Worm (Caenorhabditis elegans): ENCODE measurements around the gene clec-84.
A peak's percentile ranks its signal among the peaks of the same experiment; 100 is the strongest.

clec-84 gene

DNA sequence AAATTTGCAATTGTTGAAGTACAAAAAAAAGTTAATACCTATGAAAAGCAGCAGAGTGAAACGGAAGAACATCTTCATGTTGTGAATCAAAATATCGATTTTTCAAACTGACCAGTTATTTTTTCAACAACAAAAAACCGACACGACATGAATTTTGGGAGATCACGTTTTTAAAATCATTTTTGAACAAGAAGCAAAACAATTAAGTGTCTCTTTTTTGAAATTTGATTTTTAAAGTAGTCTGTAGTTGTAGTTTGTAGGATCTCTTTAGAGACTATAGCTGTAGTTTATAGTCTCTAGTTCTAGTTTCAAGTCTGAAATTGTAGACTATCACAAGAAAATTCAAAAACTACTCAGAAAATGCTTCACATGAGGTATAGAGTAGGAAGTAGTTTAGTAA is 1.6 kb downstream of the clec-84 start, which contains the start of gene Y54G2A.15:
Gene Y54G2A.15, minus strand, starts transcription at position 101 of the 400 bp plus-strand sequence.
- TF ChIP-seq ces-1 (GFP tag; optimal IDR thresholded peaks at IDR 0.05) (no peak), D1046.2 (GFP tag; IDR thresholded peaks at IDR 0.05) (no peak), egl-43 (GFP tag; IDR thresholded peaks at IDR 0.05) (no peak), mxl-3 (GFP tag; optimal IDR thresholded peaks at IDR 0.05) (no peak), nhr-48 (tag; optimal IDR thresholded peaks at IDR 0.05) (no peak), Y105C5A.15 (GFP tag; IDR thresholded peaks at IDR 0.05) (no peak), ceh-62 (tag; optimal IDR thresholded peaks at IDR 0.05) (no peak), ceh-82 (tag; optimal IDR thresholded peaks at IDR 0.05) (no peak), ceh-20 (GFP tag; IDR thresholded peaks at IDR 0.05) (no peak), R02D3.7 (tag; optimal IDR thresholded peaks at IDR 0.05) (no peak), unc-130 (GFP tag; optimal IDR thresholded peaks at IDR 0.05) (no peak), nhr-42 (GFP tag; IDR thresholded peaks at IDR 0.05) (no peak), set-16 (GFP tag; IDR thresholded peaks at IDR 0.05) (no peak), sdz-12 (GFP tag; optimal IDR thresholded peaks at IDR 0.05) (no peak), gei-8 (GFP tag; optimal IDR thresholded peaks at IDR 0.05) (no peak)

DNA sequence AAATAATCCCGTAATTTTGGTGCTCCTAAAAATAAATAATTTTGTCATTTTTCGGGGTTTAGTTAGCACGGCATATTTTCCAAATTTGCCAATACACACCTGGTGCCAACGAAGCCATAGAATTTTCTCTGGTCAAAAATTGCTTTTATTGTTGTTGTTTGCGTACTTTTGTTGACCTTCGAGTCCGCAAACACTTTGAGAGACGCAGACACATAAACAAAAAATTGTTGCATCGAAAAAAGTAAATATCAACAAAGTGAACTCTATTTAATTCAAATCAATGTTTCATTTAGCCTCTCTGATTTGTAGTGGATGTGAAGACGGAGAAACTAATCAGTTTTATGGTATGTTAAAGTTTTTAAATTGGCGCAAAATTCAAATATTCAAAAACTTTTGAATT is 4.0 kb downstream of the clec-84 start, which contains the start of gene Y54G2A.40:
Gene Y54G2A.40, plus strand, starts transcription at position 213 of the 400 bp plus-strand sequence.
- TF ChIP-seq unc-130 (GFP tag; optimal IDR thresholded peaks at IDR 0.05): no peak
- TF ChIP-seq mes-2 (tag; optimal IDR thresholded peaks at IDR 0.05; ENCODE audit: poor library complexity, severe bottlenecking): peak; percentile 62
- TF ChIP-seq ceh-62 (tag; optimal IDR thresholded peaks at IDR 0.05): no peak
- TF ChIP-seq ztf-7 (tag; optimal IDR thresholded peaks at IDR 0.05): no peak
- no peak for TF ChIP-seq attf-4 (tag; optimal IDR thresholded peaks at IDR 0.05)
- no peak for TF ChIP-seq R02D3.7 (tag; optimal IDR thresholded peaks at IDR 0.05)
- TF ChIP-seq mxl-2 (GFP tag; conservative IDR thresholded peaks at IDR 0.05): no peak
- no peak for TF ChIP-seq zag-1 (tag; optimal IDR thresholded peaks at IDR 0.05)
- TF ChIP-seq lin-29 (GFP tag; IDR thresholded peaks at IDR 0.05): no peak
- TF ChIP-seq F44E2.7 (GFP tag; IDR thresholded peaks at IDR 0.05): no peak
- TF ChIP-seq daf-16 (GFP tag; optimal IDR thresholded peaks at IDR 0.05): peak in 1 of 2 experiments; percentile 81
- TF ChIP-seq daf-16 (tag; optimal IDR thresholded peaks at IDR 0.05): peak; percentile 91
- TF ChIP-seq ceh-32 (tag; optimal IDR thresholded peaks at IDR 0.05; ENCODE audit: poor library complexity): no peak
- TF ChIP-seq nhr-48 (tag; optimal IDR thresholded peaks at IDR 0.05): no peak
- TF ChIP-seq nhr-10 (tag; optimal IDR thresholded peaks at IDR 0.05): no peak
- TF ChIP-seq F37D6.2 (tag; optimal IDR thresholded peaks at IDR 0.05): no peak
- TF ChIP-seq T26A8.4 (GFP tag; IDR thresholded peaks at IDR 0.05): no peak
- TF ChIP-seq nhr-11 (tag; optimal IDR thresholded peaks at IDR 0.05): no peak
- TF ChIP-seq mep-1 (tag; optimal IDR thresholded peaks at IDR 0.05): peak; percentile 14
- TF ChIP-seq ctbp-1 (GFP tag; IDR thresholded peaks at IDR 0.05): no peak
- no peak for TF ChIP-seq hmg-1.1 (GFP tag; IDR thresholded peaks at IDR 0.05)
- TF ChIP-seq lim-7 (GFP tag; IDR thresholded peaks at IDR 0.05): no peak
- TF ChIP-seq pha-4 (GFP tag; IDR thresholded peaks at IDR 0.05): no peak
- TF ChIP-seq pha-4 (tag; optimal IDR thresholded peaks at IDR 0.05): peak; percentile 80
- no peak for TF ChIP-seq saeg-2 (GFP tag; IDR thresholded peaks at IDR 0.05)
- peak in 1 of 2 experiments; percentile 76 for TF ChIP-seq lsy-2 (tag; optimal IDR thresholded peaks at IDR 0.05)
- TF ChIP-seq hlh-11 (tag; optimal IDR thresholded peaks at IDR 0.05): no peak
- TF ChIP-seq Y48G9A.11 (GFP tag; IDR thresholded peaks at IDR 0.05): no peak
- TF ChIP-seq gei-8 (GFP tag; optimal IDR thresholded peaks at IDR 0.05): no peak
- TF ChIP-seq nhr-77 (tag; optimal IDR thresholded peaks at IDR 0.05): peak; percentile 4
- peak; percentile 30; the same call in 1 of the 2 replicates for TF ChIP-seq lin-38 (GFP tag; IDR thresholded peaks at IDR 0.05)
- no peak for TF ChIP-seq arid-1 (GFP tag; conservative IDR thresholded peaks at IDR 0.05)
- no peak for TF ChIP-seq lin-13 (GFP tag; optimal IDR thresholded peaks at IDR 0.05)
- TF ChIP-seq F26F4.8 (GFP tag; conservative IDR thresholded peaks at IDR 0.05): no peak
- TF ChIP-seq Y105C5A.15 (GFP tag; IDR thresholded peaks at IDR 0.05): no peak
- peak; percentile 28 for TF ChIP-seq dve-1 (tag; optimal IDR thresholded peaks at IDR 0.05; ENCODE audit: insufficient read depth)
- no peak for TF ChIP-seq zfp-3 (GFP tag; conservative IDR thresholded peaks at IDR 0.05)
- no peak for TF ChIP-seq hlh-30 (tag; optimal IDR thresholded peaks at IDR 0.05; ENCODE audit: insufficient read depth)
- no peak for TF ChIP-seq dmd-6 (GFP tag; IDR thresholded peaks at IDR 0.05)
- TF ChIP-seq nhr-76 (tag; optimal IDR thresholded peaks at IDR 0.05): no peak
- TF ChIP-seq nhr-237 (tag; optimal IDR thresholded peaks at IDR 0.05): no peak

All from whole organism, L4 larva.